Worm (Caenorhabditis elegans) whole organism, L2 larva: ENCODE data around the gene ncl-1.
A peak's percentile ranks its signal among the peaks of the same experiment; 100 is the strongest.

Experiments used
- blmp-1 ChIP-seq: sonication (generic microtip); optimal IDR thresholded peaks from 2 replicates; lab custom pipeline; 2017; ENCODE audit warnings: missing genetic modification characterization, mild to moderate bottlenecking, missing compliant biosample characterization, antibody characterized with exemption, moderate library complexity; ENCODE audit not compliant: insufficient read depth
- egl-27 ChIP-seq: sonication (generic microtip); optimal IDR thresholded peaks from 3 replicates; lab custom pipeline; 2017; ENCODE audit warnings: missing biosample characterization, missing genetic modification reagents, missing genetic modification characterization
- lsy-2 ChIP-seq, 2 experiments: fragments of 150-350 bp in 1 of 2; sonication (generic microtip) in 1 of 2; optimal IDR thresholded peaks; 2 replicates each; lab custom pipeline; 2014 to 2017; ENCODE audit warnings: missing biosample characterization in 2 of 2, missing genetic modification characterization in 2 of 2
- nhr-12 ChIP-seq: fragments of 150-350 bp; optimal IDR thresholded peaks from 2 replicates; lab custom pipeline; 2014; ENCODE audit warnings: missing biosample characterization, missing genetic modification characterization
- nhr-23 ChIP-seq: fragments of 150-350 bp; optimal IDR thresholded peaks from 2 replicates; lab custom pipeline; 2014; ENCODE audit warnings: missing biosample characterization, missing genetic modification reagents, missing genetic modification characterization
- nhr-77 ChIP-seq: fragments of 150-350 bp; optimal IDR thresholded peaks from 2 replicates; lab custom pipeline; 2014; ENCODE audit warnings: missing biosample characterization, missing genetic modification characterization
- skn-1 ChIP-seq: sonication (generic microtip); optimal IDR thresholded peaks from 2 replicates; lab custom pipeline; 2017; ENCODE audit warnings: missing biosample characterization, missing genetic modification characterization
- unc-39 ChIP-seq: fragments of 150-350 bp; optimal IDR thresholded peaks from 2 replicates; lab custom pipeline; 2014; ENCODE audit warnings: missing biosample characterization, missing genetic modification characterization
- ztf-11 ChIP-seq: sonication (generic microtip); optimal IDR thresholded peaks from 2 replicates; lab custom pipeline; 2017; ENCODE audit warnings: missing biosample characterization, missing genetic modification characterization

DNA sequence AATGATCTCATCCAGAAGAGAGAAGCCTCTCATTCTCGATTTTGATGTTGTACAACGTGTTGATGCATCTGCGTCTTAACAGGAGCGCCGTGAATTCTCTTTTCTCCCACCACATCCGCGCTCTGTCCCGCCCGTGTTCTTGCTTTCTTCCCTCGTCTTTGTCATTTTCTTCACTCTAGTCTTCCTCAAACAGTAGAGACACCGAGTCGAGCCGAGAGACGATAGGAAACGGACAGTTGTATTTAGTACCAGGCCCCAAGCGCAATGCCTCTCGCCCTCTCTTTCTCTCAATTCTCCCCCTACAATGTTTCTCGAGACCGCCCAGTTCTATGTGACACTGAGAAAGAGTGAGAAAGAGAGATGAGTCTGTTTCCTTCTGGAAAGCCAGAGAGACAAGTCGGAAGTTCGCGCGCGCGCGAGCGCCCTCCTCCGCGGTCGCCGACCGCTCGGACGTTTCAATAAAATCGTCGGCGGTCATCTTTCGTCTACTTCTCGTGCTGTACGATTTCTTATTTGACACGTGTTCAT lies 10.1 kb downstream of the ncl-1 start, which contains the start of gene ZK112.4:
- TF ChIP-seq unc-39 (tag; lab: Kevin White, UChicago) = no peak
- TF ChIP-seq ztf-11 (tag; lab: Kevin White, UChicago) = no peak
- no peak for TF ChIP-seq blmp-1 (tag; lab: Kevin White, UChicago)
- TF ChIP-seq nhr-12 (tag; lab: Kevin White, UChicago) = no peak
- peak; percentile 49 to 77 for TF ChIP-seq lsy-2 (tag; optimal IDR thresholded peaks at IDR 0.05; lab: Kevin White, UChicago)
- no peak for TF ChIP-seq nhr-77
- peak; percentile 75 for TF ChIP-seq egl-27 (tag; lab: Kevin White, UChicago)
- TF ChIP-seq skn-1 (tag; lab: Kevin White, UChicago) = peak; percentile 21
- no peak for TF ChIP-seq nhr-23
